Worm (Caenorhabditis elegans): ENCODE data around the gene elmd-1.

DNA sequence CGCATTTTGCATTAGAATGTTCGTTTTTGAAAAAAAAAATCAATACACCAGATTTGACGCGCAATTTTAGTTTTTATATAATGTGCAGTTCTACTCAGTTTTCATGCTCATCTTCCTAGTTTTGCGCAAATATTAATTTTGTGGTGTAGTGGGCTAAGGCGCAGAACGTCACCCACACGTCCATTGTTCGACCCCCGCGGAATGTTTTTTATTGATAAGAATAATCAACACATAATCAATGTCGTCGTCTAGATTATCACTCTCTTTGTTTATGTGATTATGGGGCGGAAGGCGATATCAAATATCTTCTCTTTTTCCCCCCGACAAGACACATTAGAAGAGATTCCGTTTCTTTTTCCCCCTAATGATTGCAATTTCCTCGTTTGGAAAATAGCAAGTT, 33.9 kb upstream of the elmd-1 start:
- no peak for TF ChIP-seq ztf-23 (GFP tag; IDR thresholded peaks at IDR 0.05)
- no peak for TF ChIP-seq med-1 (GFP tag; optimal IDR thresholded peaks at IDR 0.05; ENCODE audit: insufficient read depth)

Data from whole organism, midembryonic.